Worm (Caenorhabditis elegans) whole organism, late embryonic: ENCODE results near the gene col-132.

Experiments used
- C08G9.2 ChIP-seq: sonication (generic microtip); optimal IDR thresholded peaks from 2 replicates; lab custom pipeline; 2016; ENCODE audit warnings: mild to moderate bottlenecking, missing genetic modification characterization, moderate library complexity, missing compliant biosample characterization
- K09A11.1 ChIP-seq: sonication (generic microtip); optimal IDR thresholded peaks from 2 replicates; lab custom pipeline; 2017; ENCODE audit warnings: antibody characterized with exemption, mild to moderate bottlenecking, missing genetic modification characterization, missing compliant biosample characterization; ENCODE audit not compliant: insufficient read depth
- T23F11.4 ChIP-seq: fragments of 200-800 bp; sonication (Bioruptor generic); optimal IDR thresholded peaks from 2 replicates; lab custom pipeline; 2018; ENCODE audit warnings: mild to moderate bottlenecking, missing genetic modification characterization, missing compliant biosample characterization
- Y22D7AL.16 ChIP-seq: sonication (generic microtip); optimal IDR thresholded peaks from 2 replicates; lab custom pipeline; 2016; ENCODE audit warnings: missing genetic modification characterization, missing compliant biosample characterization
- ama-1 ChIP-seq: fragments of 150-350 bp; optimal IDR thresholded peaks from 2 replicates; lab custom pipeline; 2014
- ceh-14 ChIP-seq: sonication (generic microtip); optimal IDR thresholded peaks from 2 replicates; lab custom pipeline; 2016; ENCODE audit warnings: missing genotype, missing genetic modification characterization, missing compliant biosample characterization
- ceh-19 ChIP-seq: fragments of 200-800 bp; sonication (Bioruptor generic); optimal IDR thresholded peaks from 2 replicates; lab custom pipeline; 2018; ENCODE audit warnings: mild to moderate bottlenecking, missing genetic modification characterization, missing compliant biosample characterization
- ceh-22 ChIP-seq: sonication (generic microtip); optimal IDR thresholded peaks from 2 replicates; lab custom pipeline; 2017; ENCODE audit warnings: missing biosample characterization, missing genetic modification characterization
- ceh-24 ChIP-seq: sonication (generic microtip); optimal IDR thresholded peaks from 2 replicates; lab custom pipeline; 2016; ENCODE audit warnings: mild to moderate bottlenecking, missing genetic modification characterization, missing compliant biosample characterization
- ceh-30 ChIP-seq: fragments of 150-350 bp; optimal IDR thresholded peaks from 2 replicates; lab custom pipeline; 2014; ENCODE audit warnings: missing biosample characterization, missing genetic modification characterization
- ceh-34 ChIP-seq: sonication (generic microtip); optimal IDR thresholded peaks from 2 replicates; lab custom pipeline; 2016; ENCODE audit warnings: mild to moderate bottlenecking, missing genetic modification characterization, missing compliant biosample characterization
- ceh-48 ChIP-seq: sonication (generic microtip); optimal IDR thresholded peaks from 2 replicates; lab custom pipeline; 2016; ENCODE audit warnings: missing genetic modification characterization, inconsistent platforms, missing compliant biosample characterization
- ceh-6 ChIP-seq: fragments of 200-800 bp; sonication (Bioruptor generic); optimal IDR thresholded peaks from 2 replicates; lab custom pipeline; 2018; ENCODE audit warnings: mild to moderate bottlenecking, missing genetic modification characterization, missing compliant biosample characterization
- dmd-4 ChIP-seq: sonication (generic microtip); optimal IDR thresholded peaks from 2 replicates; lab custom pipeline; 2016; ENCODE audit warnings: borderline replicate concordance, missing genetic modification characterization, missing compliant biosample characterization
- dve-1 ChIP-seq: sonication (generic microtip); optimal IDR thresholded peaks from 2 replicates; lab custom pipeline; 2017; ENCODE audit warnings: antibody characterized with exemption, mild to moderate bottlenecking, missing genetic modification characterization, missing compliant biosample characterization
- elt-2 ChIP-seq: sonication (generic microtip); optimal IDR thresholded peaks from 2 replicates; lab custom pipeline; 2016; ENCODE audit warnings: missing genetic modification reagents, missing genetic modification characterization, missing compliant biosample characterization
- elt-4 ChIP-seq: sonication (generic microtip); optimal IDR thresholded peaks from 2 replicates; lab custom pipeline; 2016; ENCODE audit warnings: missing genetic modification characterization, missing compliant biosample characterization
- ets-4 ChIP-seq: sonication (generic microtip); optimal IDR thresholded peaks from 2 replicates; lab custom pipeline; 2016; ENCODE audit warnings: missing genetic modification characterization, missing compliant biosample characterization
- eyg-1 ChIP-seq: sonication (generic microtip); optimal IDR thresholded peaks from 2 replicates; lab custom pipeline; 2016; ENCODE audit warnings: missing genotype, missing genetic modification characterization, missing compliant biosample characterization
- fkh-10 ChIP-seq: fragments of 150-350 bp; optimal IDR thresholded peaks from 2 replicates; lab custom pipeline; 2014; ENCODE audit warnings: missing biosample characterization, missing genetic modification reagents, missing genetic modification characterization
- fkh-6 ChIP-seq: sonication (generic microtip); optimal IDR thresholded peaks from 2 replicates; lab custom pipeline; 2016; ENCODE audit warnings: missing genetic modification characterization, missing compliant biosample characterization
- gmeb-2 ChIP-seq: sonication (generic microtip); optimal IDR thresholded peaks from 2 replicates; lab custom pipeline; 2016; ENCODE audit warnings: missing genetic modification characterization, inconsistent platforms, missing compliant biosample characterization
- hlh-13 ChIP-seq: fragments of 200-800 bp; sonication (Bioruptor generic); optimal IDR thresholded peaks from 2 replicates; lab custom pipeline; 2018; ENCODE audit warnings: mild to moderate bottlenecking, missing genetic modification characterization, missing compliant biosample characterization
- hlh-30 ChIP-seq: sonication (generic microtip); optimal IDR thresholded peaks from 2 replicates; lab custom pipeline; 2017; ENCODE audit warnings: antibody characterized with exemption, missing genetic modification characterization, missing compliant biosample characterization; ENCODE audit not compliant: insufficient read depth
- madf-2 ChIP-seq: sonication (generic microtip); optimal IDR thresholded peaks from 2 replicates; lab custom pipeline; 2017; ENCODE audit warnings: missing genetic modification characterization, missing compliant biosample characterization
- mec-3 ChIP-seq: sonication (generic microtip); optimal IDR thresholded peaks from 2 replicates; lab custom pipeline; 2016; ENCODE audit warnings: borderline replicate concordance, missing genetic modification characterization, missing compliant biosample characterization
- nfya-1 ChIP-seq: sonication (generic microtip); optimal IDR thresholded peaks from 2 replicates; lab custom pipeline; 2017; ENCODE audit warnings: missing genetic modification characterization, mild to moderate bottlenecking, missing compliant biosample characterization, antibody characterized with exemption, moderate library complexity
- npax-4 ChIP-seq: sonication (generic microtip); optimal IDR thresholded peaks from 2 replicates; lab custom pipeline; 2016; ENCODE audit warnings: missing genetic modification characterization, missing compliant biosample characterization
- odd-2 ChIP-seq: sonication (generic microtip); optimal IDR thresholded peaks from 2 replicates; lab custom pipeline; 2017; ENCODE audit warnings: antibody characterized with exemption, mild to moderate bottlenecking, missing genetic modification characterization, missing compliant biosample characterization
- pag-3 ChIP-seq: sonication (generic microtip); optimal IDR thresholded peaks from 2 replicates; lab custom pipeline; 2016; ENCODE audit warnings: missing compliant biosample characterization, missing genetic modification characterization, borderline replicate concordance
- pax-1 ChIP-seq: fragments of 150-350 bp; optimal IDR thresholded peaks from 2 replicates; lab custom pipeline; 2014; ENCODE audit warnings: missing biosample characterization, missing genetic modification characterization
- pha-2 ChIP-seq: sonication (generic microtip); optimal IDR thresholded peaks from 2 replicates; lab custom pipeline; 2017; ENCODE audit warnings: mild to moderate bottlenecking, missing genetic modification characterization, missing compliant biosample characterization
- pha-4 ChIP-seq: fragments of 150-350 bp; optimal IDR thresholded peaks from 2 replicates; lab custom pipeline; 2018; ENCODE audit warnings: missing biosample characterization, missing genetic modification reagents, missing genetic modification characterization
- pqm-1 ChIP-seq: sonication (generic microtip); optimal IDR thresholded peaks from 2 replicates; lab custom pipeline; 2016; ENCODE audit warnings: missing genetic modification characterization, missing compliant biosample characterization
- pros-1 ChIP-seq: fragments of 150-350 bp; optimal IDR thresholded peaks from 2 replicates; lab custom pipeline; 2014; ENCODE audit warnings: missing biosample characterization, missing genetic modification reagents, missing genetic modification characterization
- ref-2 ChIP-seq: sonication (generic microtip); optimal IDR thresholded peaks from 2 replicates; lab custom pipeline; 2016; ENCODE audit warnings: missing genetic modification characterization, missing compliant biosample characterization
- rnt-1 ChIP-seq: sonication (generic microtip); optimal IDR thresholded peaks from 2 replicates; lab custom pipeline; 2016; ENCODE audit warnings: missing genetic modification characterization, missing compliant biosample characterization
- syd-9 ChIP-seq: sonication (generic microtip); optimal IDR thresholded peaks from 2 replicates; lab custom pipeline; 2016; ENCODE audit warnings: mild to moderate bottlenecking, missing genetic modification characterization, moderate library complexity, missing compliant biosample characterization
- tbx-2 ChIP-seq: sonication (generic microtip); optimal IDR thresholded peaks from 2 replicates; lab custom pipeline; 2016; ENCODE audit warnings: missing genetic modification characterization, missing compliant biosample characterization
- tbx-7 ChIP-seq: sonication (generic microtip); optimal IDR thresholded peaks from 2 replicates; lab custom pipeline; 2016; ENCODE audit warnings: missing genotype, missing genetic modification characterization, missing compliant biosample characterization
- unc-3 ChIP-seq, 2 experiments: fragments of 200-800 bp in 1 of 2; sonication (Bioruptor generic) in 1 of 2; sonication (generic microtip) in 1 of 2; conservative IDR thresholded peaks in 1 of 2; optimal IDR thresholded peaks in 1 of 2; 2 replicates each; pipeline versions ENCODE4 v1.3.6 to Lab custom; 2016 to 2022; ENCODE audit warnings: missing compliant biosample characterization in 2 of 2, missing genetic modification characterization in 2 of 2, missing genetic modification reagents in 1 of 2
- unc-42 ChIP-seq: sonication (generic microtip); optimal IDR thresholded peaks from 2 replicates; lab custom pipeline; 2016; ENCODE audit warnings: missing genotype, missing genetic modification characterization, missing compliant biosample characterization
- unc-86 ChIP-seq: sonication (generic microtip); optimal IDR thresholded peaks from 2 replicates; lab custom pipeline; 2016; ENCODE audit warnings: missing genetic modification characterization, missing compliant biosample characterization
- zip-5 ChIP-seq: sonication (generic microtip); optimal IDR thresholded peaks from 2 replicates; lab custom pipeline; 2016; ENCODE audit warnings: missing genetic modification characterization, missing compliant biosample characterization
- ztf-16 ChIP-seq: sonication (generic microtip); optimal IDR thresholded peaks from 2 replicates; lab custom pipeline; 2017; ENCODE audit warnings: missing genetic modification characterization, missing compliant biosample characterization

col-132 gene

DNA sequence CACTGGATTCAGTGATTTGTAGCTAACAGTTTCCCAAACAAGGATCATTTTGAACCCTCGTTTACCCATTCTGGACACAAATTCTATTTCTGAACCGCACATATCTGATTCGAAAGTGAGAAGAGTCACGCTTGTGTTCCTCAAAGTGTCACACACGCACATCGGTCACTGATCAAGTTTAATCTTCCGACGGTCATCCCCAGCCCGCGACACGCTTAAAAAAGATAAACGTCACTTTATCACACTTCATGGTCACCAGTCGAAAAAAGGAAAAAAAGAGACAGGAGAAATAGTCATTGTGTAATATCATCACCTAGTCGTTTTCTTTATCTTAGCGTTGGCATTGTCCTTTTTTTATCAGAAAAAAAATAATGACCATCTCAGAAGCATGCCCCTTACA, 13.2 kb downstream of the col-132 start:
- no peak for TF ChIP-seq dve-1
- no peak for TF ChIP-seq Y22D7AL.16
- no peak for TF ChIP-seq gmeb-2 (tag; lab: Kevin White, UChicago)
- TF ChIP-seq hlh-30 (tag; lab: Kevin White, UChicago), result no peak
- no peak for TF ChIP-seq elt-2 (tag; lab: Kevin White, UChicago)
- no peak for TF ChIP-seq ets-4
- no peak for TF ChIP-seq unc-42
- no peak for TF ChIP-seq ref-2 (tag; lab: Kevin White, UChicago)
- no peak for TF ChIP-seq K09A11.1 (tag; lab: Kevin White, UChicago)
- TF ChIP-seq madf-2, result no peak
- TF ChIP-seq odd-2 (tag; lab: Kevin White, UChicago), result no peak
- TF ChIP-seq ceh-19 (GFP tag; lab: Kevin White, UChicago), result no peak
- no peak for TF ChIP-seq ceh-6 (GFP tag; lab: Kevin White, UChicago)
- TF ChIP-seq C08G9.2, result no peak
- no peak for TF ChIP-seq ceh-14 (tag; lab: Kevin White, UChicago)
- no peak for TF ChIP-seq ztf-16 (tag; lab: Kevin White, UChicago)
- no peak for TF ChIP-seq pag-3 (tag; lab: Kevin White, UChicago)
- no peak for TF ChIP-seq ceh-22 (tag; lab: Kevin White, UChicago)
- TF ChIP-seq, all 69 proteins: peak for 0

DNA sequence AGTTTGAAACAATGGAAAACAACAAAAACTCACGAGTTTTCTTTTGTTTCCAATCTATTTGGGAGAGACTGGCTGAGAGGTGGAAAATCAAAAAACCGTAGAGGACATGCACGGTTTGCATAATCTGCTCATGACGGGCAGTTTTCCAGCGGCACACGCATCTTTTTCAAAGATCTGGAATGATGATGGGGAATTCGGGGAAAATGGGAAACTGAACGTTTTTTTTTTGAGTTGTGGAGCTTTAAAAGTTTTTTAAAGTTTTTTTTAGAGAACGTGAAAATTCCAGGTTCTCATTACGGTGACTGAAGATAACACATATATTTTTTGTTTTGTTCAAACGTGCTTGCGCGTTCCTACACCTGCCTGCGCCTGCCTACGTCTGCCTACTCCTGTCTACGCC, 14.2 kb downstream of the col-132 start, which contains the start of gene C39E9.7:
TSS of gene C39E9.7 (minus strand) at position 101 of the 400 bp plus-strand sequence.
- no peak for TF ChIP-seq fkh-10 (GFP tag; lab: Kevin White, UChicago)
- TF ChIP-seq ceh-48, result no peak
- no peak for TF ChIP-seq unc-3 (GFP tag; conservative IDR thresholded peaks at IDR 0.05; lab: Robert Waterston, UW)
- no peak for TF ChIP-seq unc-3 (tag; optimal IDR thresholded peaks at IDR 0.05; lab: Kevin White, UChicago)

DNA sequence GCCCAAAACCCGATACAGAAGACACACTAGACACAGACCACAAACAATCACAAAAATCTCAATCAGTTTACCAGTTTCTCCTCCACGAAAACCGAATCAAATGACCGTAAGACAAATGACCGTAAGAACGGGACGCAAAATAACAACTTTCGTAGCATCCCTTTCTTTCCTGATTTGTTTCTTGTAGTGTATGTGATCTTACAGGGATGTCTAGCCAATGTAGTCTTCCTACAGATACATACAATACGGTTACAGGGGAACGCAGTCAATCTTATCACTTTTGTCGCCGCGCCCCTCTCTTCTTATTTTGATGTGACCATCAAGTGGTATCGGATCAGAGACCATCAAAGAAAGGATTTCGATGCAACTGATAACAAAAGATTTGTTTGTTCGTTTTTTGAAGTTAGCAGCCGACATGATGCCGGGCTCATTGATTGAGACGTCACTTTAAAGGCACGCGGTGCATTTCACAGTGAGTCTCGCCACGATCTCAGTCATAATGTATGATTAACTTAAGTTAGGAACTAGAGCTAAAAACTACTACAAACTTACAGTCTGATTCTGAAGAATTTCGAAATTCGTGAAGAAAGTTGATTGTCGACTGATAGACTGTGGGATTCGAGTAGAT, 15.1 kb downstream of the col-132 start:
- no peak for TF ChIP-seq ets-4
- TF ChIP-seq zip-5 (tag; lab: Kevin White, UChicago), result no peak
- TF ChIP-seq rnt-1 (tag; lab: Kevin White, UChicago), result no peak
- no peak for TF ChIP-seq tbx-2 (tag; lab: Kevin White, UChicago)
- TF ChIP-seq ama-1, result no peak
- no peak for TF ChIP-seq elt-4 (tag; lab: Kevin White, UChicago)
- TF ChIP-seq syd-9 (tag; lab: Kevin White, UChicago), result no peak
- TF ChIP-seq eyg-1 (tag; lab: Kevin White, UChicago), result no peak
- no peak for TF ChIP-seq unc-42
- TF ChIP-seq ceh-30 (tag; lab: Kevin White, UChicago), result no peak

- TF ChIP-seq odd-2 (tag; lab: Kevin White, UChicago), result no peak
- no peak for TF ChIP-seq pha-2 (tag; lab: Kevin White, UChicago)
- TF ChIP-seq C08G9.2, result no peak
- no peak for TF ChIP-seq ceh-34
- TF ChIP-seq ref-2 (tag; lab: Kevin White, UChicago), result no peak
- TF ChIP-seq hlh-13, result no peak
- TF ChIP-seq pha-4, result no peak
Observed at ce11 chrIV:13071445-13071844, 19.4 kb downstream of the col-132 start, which contains the start of gene scl-8. scl-8 (plus strand) TSS chrIV:13071745.

DNA sequence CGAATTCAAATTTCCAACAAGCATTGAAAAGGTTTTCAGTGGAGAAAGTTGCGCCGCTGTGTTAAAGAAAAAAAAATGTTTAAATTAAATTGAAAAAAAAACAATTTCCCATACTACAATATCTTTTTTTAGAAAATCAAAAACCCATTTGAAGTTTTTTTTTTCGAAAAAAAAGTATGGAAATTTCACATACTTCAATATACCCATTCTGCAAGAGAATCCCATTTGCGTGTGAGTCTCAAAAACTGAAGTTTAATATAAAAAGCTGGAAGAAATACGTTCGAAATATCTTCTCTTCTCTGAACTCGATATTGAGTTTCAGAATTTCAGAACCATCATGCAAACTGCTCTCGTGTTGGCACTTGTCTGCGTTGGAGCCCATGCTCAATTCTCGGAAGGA, 20.7 kb downstream of the col-132 start, which contains the start of gene scl-7:
TSS of gene scl-7 (plus strand) at position 301 of the 400 bp plus-strand sequence.
- TF ChIP-seq dve-1, result no peak
- no peak for TF ChIP-seq zip-5 (tag; lab: Kevin White, UChicago)
- TF ChIP-seq nfya-1 (tag; lab: Kevin White, UChicago), result no peak
- no peak for TF ChIP-seq npax-4 (tag; lab: Kevin White, UChicago)
- TF ChIP-seq ceh-24 (tag; lab: Kevin White, UChicago), result no peak
- TF ChIP-seq T23F11.4 (GFP tag; lab: Kevin White, UChicago), result no peak
- TF ChIP-seq ceh-22 (tag; lab: Kevin White, UChicago), result no peak
- TF ChIP-seq pros-1, result no peak
- TF ChIP-seq pqm-1 (tag; lab: Kevin White, UChicago), result no peak
- no peak for TF ChIP-seq fkh-6
- no peak for TF ChIP-seq tbx-7 (tag; lab: Kevin White, UChicago)
- TF ChIP-seq ets-4, result no peak
- TF ChIP-seq mec-3 (tag; lab: Kevin White, UChicago), result no peak
- TF ChIP-seq pax-1 (tag; lab: Kevin White, UChicago), result no peak
- no peak for TF ChIP-seq Y22D7AL.16
- no peak for TF ChIP-seq ref-2 (tag; lab: Kevin White, UChicago)
- no peak for TF ChIP-seq dmd-4 (tag; lab: Kevin White, UChicago)
- no peak for TF ChIP-seq C08G9.2
- TF ChIP-seq unc-86, result no peak
